Worm (Caenorhabditis elegans) whole organism, early embryonic: ENCODE measurements around the gene Y59H11AM.1.

Source experiments
- ama-1 ChIP-seq: fragments of 150-350 bp; optimal IDR thresholded peaks from 2 replicates; lab custom pipeline; 2014
- pes-1 ChIP-seq: fragments of 200-800 bp; sonication (Bioruptor generic); IDR thresholded peaks from 2 replicates; pipeline ENCODE4 v1.3.6; 2022; ENCODE audit warnings: missing genetic modification reagents, missing genetic modification characterization, missing compliant biosample characterization
- scrt-1 ChIP-seq: fragments of 200-800 bp; sonication (Bioruptor generic); IDR thresholded peaks from 2 replicates; pipeline ENCODE4 v1.3.6; 2022; ENCODE audit warnings: missing genetic modification characterization, missing compliant biosample characterization

- TF ChIP-seq ama-1 (lab: Kevin White, UChicago) (no peak), scrt-1 (GFP tag; lab: Robert Waterston, UW) (no peak), pes-1 (GFP tag; lab: Robert Waterston, UW) (no peak)
These were observed 32.5 kb upstream of the Y59H11AM.1 start, which contains the start of gene hyl-1 for ce11 chrIV:8538659-8539173.
